Fruit fly (Drosophila melanogaster) whole organism, prepupa: ENCODE data around the gene CG14963.
A peak's percentile ranks its signal among the peaks of the same experiment; 100 is the strongest.

Experiments
- CG10631 ChIP-seq: fragments of 200-800 bp; sonication (Bioruptor generic); optimal IDR thresholded peaks from 2 replicates; lab custom pipeline; 2016; ENCODE audit warnings: missing biosample characterization, missing genetic modification characterization
- CG11294 ChIP-seq: fragments of 200-800 bp; sonication (Bioruptor generic); IDR thresholded peaks from 2 replicates; pipeline ENCODE4 v1.3.6; 2022; ENCODE audit warnings: missing biosample characterization, missing genetic modification characterization
- CG11762 ChIP-seq: fragments of 200-800 bp; sonication (Bioruptor generic); optimal IDR thresholded peaks from 3 replicates; lab custom pipeline; 2016; ENCODE audit warnings: missing biosample characterization, missing genetic modification characterization; ENCODE audit not compliant: insufficient read depth
- CG15336 ChIP-seq: fragments of 200-800 bp; sonication (Bioruptor generic); IDR thresholded peaks from 2 replicates; pipeline ENCODE4 v1.3.6; 2022; ENCODE audit warnings: missing biosample characterization, missing genetic modification characterization
- CG1621 ChIP-seq: fragments of 200-800 bp; sonication (Bioruptor generic); optimal IDR thresholded peaks from 3 replicates; lab custom pipeline; 2018; ENCODE audit warnings: missing biosample characterization, mild to moderate bottlenecking, missing genetic modification characterization
- CG3032 ChIP-seq: fragments of 200-800 bp; optimal IDR thresholded peaks from 2 replicates; lab custom pipeline; 2019; ENCODE audit warnings: missing biosample characterization, mild to moderate bottlenecking, missing genetic modification characterization, moderate library complexity
- CG31627 ChIP-seq: fragments of 200-800 bp; sonication (Bioruptor generic); optimal IDR thresholded peaks from 3 replicates; lab custom pipeline; 2016; ENCODE audit warnings: missing biosample characterization, missing genetic modification characterization
- CG32006 ChIP-seq: fragments of 200-800 bp; sonication (Bioruptor generic); optimal IDR thresholded peaks from 3 replicates; lab custom pipeline; 2017; ENCODE audit warnings: missing biosample characterization, mild to moderate bottlenecking, missing genetic modification characterization
- CG3919 ChIP-seq: fragments of 200-800 bp; sonication (Bioruptor generic); optimal IDR thresholded peaks from 3 replicates; lab custom pipeline; 2016; ENCODE audit warnings: missing biosample characterization, missing genetic modification characterization
- CG4318 ChIP-seq: fragments of 200-800 bp; sonication (Bioruptor generic); optimal IDR thresholded peaks from 3 replicates; lab custom pipeline; 2017; ENCODE audit warnings: missing biosample characterization, mild to moderate bottlenecking, missing genetic modification characterization
- CG6276 ChIP-seq: fragments of 200-800 bp; sonication (Bioruptor generic); optimal IDR thresholded peaks from 2 replicates; lab custom pipeline; 2017; ENCODE audit warnings: missing biosample characterization, mild to moderate bottlenecking, missing genetic modification characterization
- CG6808 ChIP-seq: fragments of 200-800 bp; sonication (Bioruptor generic); optimal IDR thresholded peaks from 3 replicates; lab custom pipeline; 2017; ENCODE audit warnings: missing biosample characterization, missing genetic modification characterization, mild to moderate bottlenecking, moderate library complexity, missing genetic modification reagents
- CG6854 ChIP-seq: fragments of 200-800 bp; sonication (Bioruptor generic); optimal IDR thresholded peaks from 2 replicates; lab custom pipeline; 2017; ENCODE audit warnings: missing biosample characterization, mild to moderate bottlenecking, missing genetic modification characterization
- CG7368 ChIP-seq: fragments of 200-800 bp; sonication (Bioruptor generic); optimal IDR thresholded peaks from 3 replicates; lab custom pipeline; 2016; ENCODE audit warnings: missing biosample characterization, missing genetic modification characterization
- CG8119 ChIP-seq: fragments of 200-800 bp; sonication (Bioruptor generic); IDR thresholded peaks from 3 replicates; pipeline ENCODE4 v1.3.6; 2022; ENCODE audit warnings: missing biosample characterization, missing genetic modification characterization
- CG8319 ChIP-seq: fragments of 200-800 bp; sonication (Bioruptor generic); optimal IDR thresholded peaks from 3 replicates; lab custom pipeline; 2016; ENCODE audit warnings: missing biosample characterization, missing genetic modification characterization
- CG8632 ChIP-seq: fragments of 200-800 bp; sonication (Bioruptor generic); optimal IDR thresholded peaks from 3 replicates; lab custom pipeline; 2016; ENCODE audit warnings: missing biosample characterization, missing genetic modification characterization
- Eip78C ChIP-seq: fragments of 200-800 bp; sonication (Bioruptor generic); peaks from one replicate; lab custom pipeline; 2016; ENCODE audit warnings: missing biosample characterization, missing genetic modification characterization
- Eip93F ChIP-seq: fragments of 200-800 bp; sonication (Bioruptor generic); optimal IDR thresholded peaks from 2 replicates; lab custom pipeline; 2016; ENCODE audit warnings: missing biosample characterization, mild to moderate bottlenecking, missing genetic modification characterization
- Ets21C ChIP-seq: fragments of 200-800 bp; sonication (Bioruptor generic); optimal IDR thresholded peaks from 3 replicates; lab custom pipeline; 2016; ENCODE audit warnings: missing biosample characterization, missing genetic modification characterization
- Ets96B ChIP-seq: fragments of 200-800 bp; optimal IDR thresholded peaks from 2 replicates; lab custom pipeline; 2019; ENCODE audit warnings: missing biosample characterization, mild to moderate bottlenecking, missing genetic modification characterization, moderate library complexity
- Gug ChIP-seq: fragments of 200-800 bp; sonication (Bioruptor generic); IDR thresholded peaks from 2 replicates; pipeline ENCODE4 v1.3.6; 2022; ENCODE audit warnings: missing biosample characterization, missing genetic modification characterization
- Hr38 ChIP-seq: sonication (Bioruptor generic); optimal IDR thresholded peaks from 2 replicates; lab custom pipeline; 2016; ENCODE audit warnings: missing biosample characterization, missing genetic modification characterization
- Hr39 ChIP-seq: fragments of 200-800 bp; sonication (Bioruptor generic); optimal IDR thresholded peaks from 2 replicates; lab custom pipeline; 2016; ENCODE audit warnings: missing biosample characterization, missing genetic modification characterization
- OdsH ChIP-seq: fragments of 200-800 bp; sonication (Bioruptor generic); optimal IDR thresholded peaks from 3 replicates; lab custom pipeline; 2016; ENCODE audit warnings: missing biosample characterization, missing genetic modification characterization
- Smox ChIP-seq: fragments of 200-800 bp; sonication (Bioruptor generic); optimal IDR thresholded peaks from 3 replicates; lab custom pipeline; 2016; ENCODE audit warnings: missing biosample characterization, missing genetic modification characterization
- Sox14 ChIP-seq: fragments of 200-800 bp; sonication (Bioruptor generic); optimal IDR thresholded peaks from 3 replicates; lab custom pipeline; 2016; ENCODE audit warnings: missing biosample characterization, missing genetic modification characterization
- Sox15 ChIP-seq: fragments of 200-800 bp; sonication (Bioruptor generic); optimal IDR thresholded peaks from 3 replicates; lab custom pipeline; 2016; ENCODE audit warnings: missing biosample characterization, missing genetic modification characterization
- achi ChIP-seq: fragments of 200-800 bp; sonication (Bioruptor generic); optimal IDR thresholded peaks from 3 replicates; lab custom pipeline; 2016; ENCODE audit warnings: missing biosample characterization, missing genetic modification characterization
- acj6 ChIP-seq: fragments of 200-800 bp; sonication (Bioruptor generic); optimal IDR thresholded peaks from 3 replicates; lab custom pipeline; 2016; ENCODE audit warnings: missing biosample characterization, missing genetic modification characterization
- cyc ChIP-seq: fragments of 200-800 bp; sonication (Bioruptor generic); optimal IDR thresholded peaks from 3 replicates; lab custom pipeline; 2016; ENCODE audit warnings: missing biosample characterization, missing genetic modification characterization
- dac ChIP-seq: fragments of 200-800 bp; sonication (Bioruptor generic); optimal IDR thresholded peaks from 2 replicates; lab custom pipeline; 2017; ENCODE audit warnings: missing biosample characterization, mild to moderate bottlenecking, missing genetic modification characterization
- esn ChIP-seq: fragments of 200-800 bp; sonication (Bioruptor generic); optimal IDR thresholded peaks from 2 replicates; lab custom pipeline; 2016; ENCODE audit warnings: missing biosample characterization, mild to moderate bottlenecking, missing genetic modification characterization, moderate library complexity
- fd59A ChIP-seq: fragments of 200-800 bp; sonication (Bioruptor generic); optimal IDR thresholded peaks from 2 replicates; lab custom pipeline; 2017; ENCODE audit warnings: missing biosample characterization, mild to moderate bottlenecking, missing genetic modification characterization, missing genetic modification reagents
- fd85E ChIP-seq: fragments of 200-800 bp; sonication (Bioruptor generic); optimal IDR thresholded peaks from 3 replicates; lab custom pipeline; 2016; ENCODE audit warnings: missing biosample characterization, missing genetic modification characterization
- lz ChIP-seq: fragments of 200-800 bp; sonication (Bioruptor generic); optimal IDR thresholded peaks from 3 replicates; lab custom pipeline; 2016; ENCODE audit warnings: missing biosample characterization, missing genetic modification characterization
- pdm3 ChIP-seq: fragments of 200-800 bp; sonication (Bioruptor generic); optimal IDR thresholded peaks from 3 replicates; lab custom pipeline; 2016; ENCODE audit warnings: missing biosample characterization, missing genetic modification characterization
- spab ChIP-seq: fragments of 200-800 bp; sonication (Bioruptor generic); optimal IDR thresholded peaks from 2 replicates; lab custom pipeline; 2017; ENCODE audit warnings: missing biosample characterization, mild to moderate bottlenecking, missing genetic modification characterization, missing genetic modification reagents
- ss ChIP-seq, 2 experiments: fragments of 200-800 bp; sonication (Bioruptor generic); optimal IDR thresholded peaks; 2 replicates in 1 of 2; 3 replicates in 1 of 2; lab custom pipeline; 2017 to 2018; ENCODE audit warnings: mild to moderate bottlenecking in 2 of 2, missing biosample characterization in 2 of 2, missing genetic modification characterization in 2 of 2, moderate library complexity in 1 of 2
- svp ChIP-seq: fragments of 200-800 bp; sonication (Bioruptor generic); peaks from one replicate; lab custom pipeline; 2016; ENCODE audit warnings: missing biosample characterization, missing genetic modification characterization
- topi ChIP-seq: fragments of 200-800 bp; sonication (Bioruptor generic); optimal IDR thresholded peaks from 3 replicates; lab custom pipeline; 2016; ENCODE audit warnings: missing biosample characterization, missing genetic modification characterization
- vri ChIP-seq: fragments of 200-800 bp; sonication (Bioruptor generic); optimal IDR thresholded peaks from 3 replicates; lab custom pipeline; 2016; ENCODE audit warnings: missing biosample characterization, mild to moderate bottlenecking, missing genetic modification characterization

The CG14963 gene

DNA sequence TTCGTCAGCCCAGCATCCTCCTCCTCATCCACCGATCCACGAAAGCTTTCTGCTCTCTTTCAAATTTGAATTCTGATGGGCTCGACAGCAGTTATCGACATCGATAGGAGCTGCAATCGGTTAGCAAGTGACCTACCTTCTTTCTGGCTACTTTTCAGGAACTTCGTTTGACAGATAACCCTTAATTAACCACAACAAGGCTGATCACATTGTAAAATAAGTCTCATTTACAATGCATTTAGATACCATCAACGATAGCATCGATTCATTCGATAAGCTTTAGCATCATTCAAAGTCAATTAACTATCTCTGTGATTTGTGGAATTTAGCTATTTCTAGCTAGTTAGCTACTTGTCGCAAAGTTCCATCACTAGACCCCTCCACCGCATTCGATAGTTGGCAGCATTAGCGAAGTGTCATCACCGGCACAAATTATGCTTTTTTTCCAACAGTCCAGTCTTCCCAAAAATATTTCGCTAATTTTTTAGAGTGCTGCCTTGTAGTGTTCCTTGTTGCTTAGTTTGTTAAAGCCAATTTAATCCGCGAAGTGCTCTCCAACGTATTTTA lies 6.3 kb upstream of the CG14963 start, which contains the start of the genes MnM and Girdin (continued):
- TF ChIP-seq achi (GFP tag; lab: Kevin White, UChicago) (no peak), CG8319 (GFP tag; lab: Kevin White, UChicago) (no peak), Eip93F (no peak), fd59A (GFP tag; lab: Kevin White, UChicago) (peak; percentile 6), Eip78C (GFP tag; lab: Kevin White, UChicago) (no peak)

DNA sequence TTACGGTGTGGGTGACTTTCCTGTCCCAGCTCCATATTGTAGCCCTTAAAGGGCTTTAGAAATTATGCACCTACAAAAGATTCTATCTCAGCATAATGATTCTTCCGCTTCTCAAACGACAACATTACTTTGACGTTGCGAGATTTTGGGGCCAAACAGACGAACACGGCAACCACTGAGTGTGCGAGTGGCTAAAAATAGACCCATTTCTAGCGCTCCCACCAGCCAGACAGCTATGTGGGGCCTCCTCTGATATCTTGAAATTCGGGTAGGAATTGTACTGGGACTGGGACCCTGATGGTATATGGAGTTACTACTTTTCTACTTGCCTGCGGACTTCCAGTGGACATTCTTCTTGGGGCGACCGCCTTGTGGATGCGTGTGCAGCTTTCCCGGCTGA lies 5.5 kb upstream of the CG14963 start:
- TF ChIP-seq CG4318 (GFP tag; lab: Kevin White, UChicago) (no peak), pdm3 (no peak), Ets96B (no peak), acj6 (no peak), CG7368 (no peak), CG32006 (GFP tag; lab: Kevin White, UChicago) (no peak), CG11762 (GFP tag; lab: Kevin White, UChicago) (no peak), Gug (no peak), spab (GFP tag; lab: Kevin White, UChicago) (no peak), Sox15 (GFP tag; lab: Kevin White, UChicago) (no peak), CG3919 (GFP tag; lab: Kevin White, UChicago) (no peak), CG8632 (GFP tag; lab: Kevin White, UChicago) (no peak), dac (GFP tag; lab: Kevin White, UChicago) (no peak), fd85E (GFP tag; lab: Kevin White, UChicago) (no peak), Eip78C (GFP tag; lab: Kevin White, UChicago) (no peak), Smox (GFP tag; lab: Kevin White, UChicago) (no peak)

DNA sequence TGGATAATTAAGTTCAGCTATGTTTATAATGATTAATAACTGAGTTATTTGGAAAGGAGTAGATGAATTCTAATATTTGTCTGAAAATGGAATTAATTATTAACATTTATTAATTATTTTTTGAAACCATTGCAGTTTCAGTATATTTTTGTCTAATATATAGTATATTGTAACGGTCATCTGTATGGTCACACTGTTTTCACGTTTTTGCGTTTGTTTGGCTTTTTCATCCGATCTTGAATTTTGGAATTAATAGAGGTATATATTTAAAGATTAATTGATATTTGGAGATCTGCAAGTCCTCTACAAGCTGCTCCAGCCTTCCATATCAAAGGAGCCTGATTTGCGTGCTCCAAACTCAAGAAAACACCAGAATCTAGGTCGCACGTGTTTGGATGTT lies 3.2 kb downstream of the CG14963 start, which contains the start of the genes CG32278 and CG32281:
Gene CG32278, plus strand, starts transcription at position 180 of the 400 bp plus-strand sequence.
Gene CG32281, plus strand, starts transcription at position 269 of the 400 bp plus-strand sequence.
- TF ChIP-seq CG6276 (GFP tag; lab: Kevin White, UChicago) = no peak
- TF ChIP-seq Ets96B = no peak
- TF ChIP-seq CG11294 (GFP tag; lab: Robert Waterston, UW) = no peak
- TF ChIP-seq pdm3 = no peak
- TF ChIP-seq CG6808 (GFP tag; lab: Kevin White, UChicago) = no peak
- no peak for TF ChIP-seq topi (GFP tag; lab: Kevin White, UChicago)
- no peak for TF ChIP-seq CG10631 (GFP tag; lab: Kevin White, UChicago)
- no peak for TF ChIP-seq CG15336 (GFP tag; lab: Robert Waterston, UW)
- no peak for TF ChIP-seq acj6
- TF ChIP-seq fd59A (GFP tag; lab: Kevin White, UChicago) = no peak

DNA sequence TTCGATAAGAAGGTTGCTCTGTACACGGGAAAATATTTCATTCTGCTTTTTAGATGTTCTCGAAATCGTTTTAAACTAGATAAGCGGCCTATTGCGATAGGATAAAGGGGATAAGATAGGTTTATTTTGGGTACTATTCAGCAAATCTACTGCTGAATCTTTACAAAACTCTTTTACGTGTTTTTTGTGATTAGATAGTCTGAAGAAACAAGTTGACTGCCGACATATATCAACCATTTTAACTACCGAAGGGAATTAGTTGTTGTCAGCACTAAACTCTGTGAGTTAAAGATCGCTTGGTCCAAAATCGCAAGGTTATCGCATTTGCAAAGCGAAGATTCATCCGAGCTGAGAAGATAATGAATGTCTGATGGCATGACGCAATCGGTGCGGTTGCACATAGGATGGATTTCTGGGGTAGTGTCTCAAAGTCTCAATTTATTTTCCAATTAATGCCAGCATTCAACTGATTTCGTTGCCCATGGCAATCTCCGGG lies 6.1 kb downstream of the CG14963 start, which contains the start of gene Asciz:
Gene Asciz, minus strand, starts transcription at position 51 of the 496 bp plus-strand sequence.
- peak; percentile 92 for TF ChIP-seq svp (GFP tag; lab: Kevin White, UChicago)
- no peak for TF ChIP-seq ss (GFP tag; optimal IDR thresholded peaks at IDR 0.05; lab: Kevin White, UChicago)

DNA sequence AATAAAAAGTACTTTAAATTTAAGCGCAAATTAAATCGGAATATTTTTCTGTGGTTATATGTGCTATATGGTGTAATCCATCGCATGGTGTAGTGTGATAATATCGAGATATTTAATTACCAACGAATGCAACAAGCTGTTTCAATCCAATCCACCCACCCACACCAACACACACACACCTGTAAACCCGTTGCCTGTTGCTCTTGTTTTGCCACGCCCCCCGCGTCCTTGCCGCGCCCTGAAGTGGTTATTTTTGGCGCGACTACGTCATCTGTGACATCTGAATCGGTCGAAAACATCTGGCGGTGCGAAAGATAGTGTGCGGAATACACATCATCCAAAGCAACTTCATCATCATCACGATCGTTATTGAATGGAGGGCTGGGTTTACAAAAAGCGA lies 6.9 kb downstream of the CG14963 start:
- TF ChIP-seq vri (peak; percentile 15), pdm3 (no peak)

DNA sequence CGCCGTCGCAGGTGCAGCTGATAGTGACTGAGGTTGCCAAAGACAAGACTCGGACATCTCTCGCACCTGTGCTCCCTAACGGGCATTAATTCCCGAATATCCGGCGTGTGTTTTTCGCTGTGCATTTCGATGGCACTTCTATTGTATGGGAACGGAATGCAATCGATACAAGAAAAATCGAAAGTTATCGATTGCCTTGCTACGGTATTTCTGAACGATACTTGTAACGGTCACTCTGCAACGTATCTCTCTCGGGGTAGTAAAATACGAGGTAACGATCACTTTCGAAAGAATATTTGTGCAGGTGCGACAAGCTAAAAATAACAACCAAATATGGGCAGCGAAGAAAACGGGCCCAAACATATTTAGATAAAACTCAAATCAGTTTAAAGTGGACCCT lies 7.4 kb downstream of the CG14963 start, which contains the start of gene CG32280:
Gene CG32280, plus strand, starts transcription at position 231 of the 400 bp plus-strand sequence.
- no peak for TF ChIP-seq OdsH (GFP tag; lab: Kevin White, UChicago)
- peak; percentile 48 for TF ChIP-seq esn (GFP tag; lab: Kevin White, UChicago)
- peak; percentile 27 for TF ChIP-seq Sox14 (GFP tag; lab: Kevin White, UChicago)
- peak; percentile 29 for TF ChIP-seq lz
- no peak for TF ChIP-seq Gug
- no peak for TF ChIP-seq CG8119 (GFP tag; lab: Robert Waterston, UW)
- no peak for TF ChIP-seq CG8319 (GFP tag; lab: Kevin White, UChicago)
- no peak for TF ChIP-seq CG6854 (GFP tag; lab: Kevin White, UChicago)
- no peak for TF ChIP-seq CG3032 (tag; lab: Kevin White, UChicago)
- TF ChIP-seq fd59A (GFP tag; lab: Kevin White, UChicago) = no peak
- TF ChIP-seq fd85E (GFP tag; lab: Kevin White, UChicago) = no peak
- TF ChIP-seq achi (GFP tag; lab: Kevin White, UChicago) = no peak
- peak; percentile 36 for TF ChIP-seq cyc (GFP tag; lab: Kevin White, UChicago)
- peak; percentile 33 for TF ChIP-seq Hr39 (GFP tag; lab: Kevin White, UChicago)
- TF ChIP-seq CG1621 = peak; percentile 67
- TF ChIP-seq CG31627 (GFP tag; lab: Kevin White, UChicago) = peak; percentile 23
- TF ChIP-seq Ets21C (GFP tag; lab: Kevin White, UChicago) = peak; percentile 20
- TF ChIP-seq CG6276 (GFP tag; lab: Kevin White, UChicago) = no peak
- TF ChIP-seq Eip78C (GFP tag; lab: Kevin White, UChicago) = no peak
- no peak for TF ChIP-seq Hr38 (GFP tag; lab: Kevin White, UChicago)
